Worm (Caenorhabditis elegans) whole organism, mixed stage, embryonic: Measurements from ENCODE around the gene ptr-9.

Source experiments
- blmp-1 ChIP-seq: fragments of 150-350 bp; optimal IDR thresholded peaks from 2 replicates; lab custom pipeline; 2014; ENCODE audit warnings: missing biosample characterization, missing genetic modification characterization
- ceh-43 ChIP-seq: fragments of 200-800 bp; sonication (Bioruptor generic); optimal IDR thresholded peaks from 2 replicates; lab custom pipeline; 2018; ENCODE audit warnings: mild to moderate bottlenecking, missing genetic modification characterization, moderate library complexity, missing compliant biosample characterization
- elt-1 ChIP-seq: sonication (generic microtip); optimal IDR thresholded peaks from 2 replicates; lab custom pipeline; 2017; ENCODE audit warnings: missing genetic modification characterization, mild to moderate bottlenecking, missing compliant biosample characterization, antibody characterized with exemption, moderate library complexity, borderline replicate concordance; ENCODE audit not compliant: insufficient read depth
- lin-32 ChIP-seq: fragments of 200-800 bp; sonication (Bioruptor generic); optimal IDR thresholded peaks from 2 replicates; lab custom pipeline; 2018; ENCODE audit warnings: mild to moderate bottlenecking, missing genetic modification characterization, missing compliant biosample characterization
- mep-1 ChIP-seq: fragments of 150-350 bp; optimal IDR thresholded peaks from 2 replicates; lab custom pipeline; 2017; ENCODE audit warnings: missing biosample characterization, missing genetic modification reagents, missing genetic modification characterization, inconsistent platforms
- nhr-12 ChIP-seq: fragments of 150-350 bp; optimal IDR thresholded peaks from 2 replicates; lab custom pipeline; 2014; ENCODE audit warnings: missing biosample characterization, missing genetic modification characterization
- nhr-237 ChIP-seq: fragments of 150-350 bp; optimal IDR thresholded peaks from 2 replicates; lab custom pipeline; 2014; ENCODE audit warnings: missing biosample characterization, missing genetic modification characterization
- nhr-28 ChIP-seq: fragments of 150-350 bp; optimal IDR thresholded peaks from 2 replicates; lab custom pipeline; 2014; ENCODE audit warnings: missing biosample characterization, missing genetic modification characterization
- nhr-76 ChIP-seq: sonication (generic microtip); optimal IDR thresholded peaks from 2 replicates; lab custom pipeline; 2017; ENCODE audit warnings: missing biosample characterization, missing genetic modification characterization
- pha-4 ChIP-seq: fragments of 150-350 bp; optimal IDR thresholded peaks from 2 replicates; lab custom pipeline; 2018; ENCODE audit warnings: missing biosample characterization, missing genetic modification reagents, missing genetic modification characterization
- snpc-4 ChIP-seq: fragments of 150-350 bp; optimal IDR thresholded peaks from 2 replicates; lab custom pipeline; 2014; ENCODE audit warnings: missing biosample characterization, missing genetic modification characterization
- unc-120 ChIP-seq: sonication (generic microtip); optimal IDR thresholded peaks from 2 replicates; lab custom pipeline; 2017; ENCODE audit warnings: missing genetic modification characterization, missing compliant biosample characterization; ENCODE audit not compliant: poor library complexity, severe bottlenecking
- unc-39 ChIP-seq: fragments of 150-350 bp; optimal IDR thresholded peaks from 2 replicates; lab custom pipeline; 2014; ENCODE audit warnings: missing biosample characterization, missing genetic modification characterization

DNA sequence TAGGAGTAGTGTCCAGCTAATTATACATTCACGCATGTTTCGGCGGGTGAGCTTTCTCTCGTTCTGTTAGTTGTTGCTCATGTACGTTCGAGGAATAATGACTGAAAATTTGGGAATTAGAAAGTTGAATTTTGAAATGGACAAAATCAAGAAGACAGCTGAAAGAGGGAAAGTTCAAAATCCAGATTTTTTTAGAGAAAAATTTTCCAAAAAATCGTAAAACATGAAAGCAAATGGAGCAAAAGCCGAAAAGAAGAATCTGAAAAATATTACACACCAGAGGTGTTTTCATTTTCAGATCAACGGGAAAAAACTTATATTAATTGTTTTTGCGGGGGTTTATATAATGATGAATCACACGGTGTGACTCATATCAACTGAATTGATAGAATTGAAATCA, 11.2 kb upstream of the ptr-9 start, which contains the start of gene ina-1:
- TF ChIP-seq snpc-4 (tag; lab: Kevin White, UChicago): no peak
- TF ChIP-seq unc-120 (tag; lab: Kevin White, UChicago): no peak
- TF ChIP-seq blmp-1 (tag; lab: Kevin White, UChicago): no peak
- TF ChIP-seq pha-4 (tag; lab: Kevin White, UChicago): no peak
- TF ChIP-seq nhr-76 (tag; lab: Kevin White, UChicago): no peak
- no peak for TF ChIP-seq elt-1 (tag; lab: Kevin White, UChicago)
- TF ChIP-seq ceh-43 (GFP tag; lab: Kevin White, UChicago): no peak
- TF ChIP-seq lin-32 (GFP tag; lab: Kevin White, UChicago): no peak
- TF ChIP-seq nhr-12: no peak
- no peak for TF ChIP-seq nhr-237 (tag; lab: Kevin White, UChicago)
- TF ChIP-seq nhr-28 (tag; lab: Kevin White, UChicago): no peak
- TF ChIP-seq unc-39: no peak
- no peak for TF ChIP-seq mep-1 (tag; lab: Kevin White, UChicago)
